Worm (Caenorhabditis elegans) whole organism, midembryonic: Measurements from ENCODE around the gene prp-21.
"Not testable (repeated sequence)": the region's sequence is repeated elsewhere in the genome, so short reads cannot be mapped to it uniquely, and the experiment has no call there.

ENCODE experiments used
- T22C8.4 ChIP-seq: fragments of 200-800 bp; sonication (Bioruptor generic); IDR thresholded peaks from 2 replicates; pipeline ENCODE4 v1.3.6; 2022; ENCODE audit warnings: missing genetic modification characterization, missing compliant biosample characterization
- cog-1 ChIP-seq: sonication (generic microtip); optimal IDR thresholded peaks from 2 replicates; lab custom pipeline; 2016; ENCODE audit warnings: missing genetic modification characterization, missing compliant biosample characterization
- flt-1 ChIP-seq: fragments of 200-800 bp; sonication (Bioruptor generic); IDR thresholded peaks from 2 replicates; pipeline ENCODE4 v1.3.6; 2022; ENCODE audit warnings: missing genetic modification characterization, missing compliant biosample characterization
- med-1 ChIP-seq: sonication (generic microtip); optimal IDR thresholded peaks from 2 replicates; lab custom pipeline; 2017; ENCODE audit warnings: missing genetic modification characterization, mild to moderate bottlenecking, missing compliant biosample characterization, antibody characterized with exemption, missing genetic modification reagents; ENCODE audit not compliant: insufficient read depth
- tab-1 ChIP-seq: fragments of 200-800 bp; sonication (Bioruptor generic); IDR thresholded peaks from 2 replicates; pipeline ENCODE4 v1.3.6; 2022; ENCODE audit warnings: missing genetic modification characterization, missing compliant biosample characterization

ce11 chrII:454646-455045, 30.0 kb upstream of the prp-21 start, which contains the start of gene W10D9.1:
- not testable (repeated sequence) for TF ChIP-seq flt-1 (GFP tag; lab: Robert Waterston, UW); cog-1 (tag; lab: Kevin White, UChicago); tab-1 (GFP tag; lab: Robert Waterston, UW); med-1 (GFP tag; lab: Kevin White, UChicago); T22C8.4
